Fruit fly (Drosophila melanogaster) whole organism, embryonic: ENCODE results near the gene CG13359.
A peak's percentile ranks its signal among the peaks of the same experiment; 100 is the strongest.

Experiments
- ATbp ChIP-seq: fragments of 200-800 bp; sonication (Bioruptor generic); optimal IDR thresholded peaks from 2 replicates; lab custom pipeline; 2017; ENCODE audit warnings: missing biosample characterization, mild to moderate bottlenecking, missing genetic modification characterization, missing genetic modification reagents
- Aef1 ChIP-seq: fragments of 200-800 bp; sonication (Bioruptor generic); IDR thresholded peaks from 3 replicates; pipeline ENCODE4 v1.3.6; 2022; ENCODE audit warnings: missing biosample characterization, missing genetic modification characterization
- B-H1 ChIP-seq: fragments of 200-800 bp; sonication (Bioruptor generic); IDR thresholded peaks from 3 replicates; pipeline ENCODE4 v1.3.6; 2022; ENCODE audit warnings: missing biosample characterization, missing genetic modification characterization
- Bgb ChIP-seq: fragments of 200-800 bp; sonication (Bioruptor generic); IDR thresholded peaks from 2 replicates; pipeline ENCODE4 v1.3.6; 2022; ENCODE audit warnings: missing biosample characterization, missing genetic modification characterization; ENCODE audit not compliant: partially characterized antibody
- CG10274 ChIP-seq: fragments of 200-800 bp; sonication (Bioruptor generic); optimal IDR thresholded peaks from 3 replicates; lab custom pipeline; 2017; ENCODE audit warnings: missing biosample characterization, mild to moderate bottlenecking, missing genetic modification characterization
- CG10431 ChIP-seq: fragments of 200-800 bp; sonication (Bioruptor generic); optimal IDR thresholded peaks from 3 replicates; lab custom pipeline; 2018; ENCODE audit warnings: missing biosample characterization, mild to moderate bottlenecking, missing genetic modification characterization
- CG10543 ChIP-seq: fragments of 200-800 bp; sonication (Bioruptor generic); optimal IDR thresholded peaks from 3 replicates; lab custom pipeline; 2017; ENCODE audit warnings: missing biosample characterization, mild to moderate bottlenecking, missing genetic modification characterization, moderate library complexity
- CG10979 ChIP-seq: fragments of 200-800 bp; sonication (Bioruptor generic); optimal IDR thresholded peaks from 2 replicates; lab custom pipeline; 2018; ENCODE audit warnings: missing biosample characterization, mild to moderate bottlenecking, missing genetic modification characterization, moderate library complexity
- CG11093 ChIP-seq: fragments of 200-800 bp; sonication (Bioruptor generic); IDR thresholded peaks from 3 replicates; pipeline ENCODE4 v1.3.6; 2022; ENCODE audit warnings: missing biosample characterization, missing genetic modification characterization
- CG12071 ChIP-seq: fragments of 200-800 bp; sonication (Bioruptor generic); optimal IDR thresholded peaks from 3 replicates; lab custom pipeline; 2018; ENCODE audit warnings: missing biosample characterization, mild to moderate bottlenecking, missing genetic modification characterization
- CG12391 ChIP-seq: fragments of 200-800 bp; sonication (Bioruptor generic); optimal IDR thresholded peaks from 3 replicates; lab custom pipeline; 2018; ENCODE audit warnings: missing biosample characterization, mild to moderate bottlenecking, missing genetic modification characterization, moderate library complexity
- CG12942 ChIP-seq: fragments of 200-800 bp; sonication (Bioruptor generic); optimal IDR thresholded peaks from 3 replicates; lab custom pipeline; 2016; ENCODE audit warnings: missing biosample characterization, missing genetic modification characterization
- CG1529 ChIP-seq: fragments of 200-800 bp; sonication (Bioruptor generic); optimal IDR thresholded peaks from 3 replicates; lab custom pipeline; 2018; ENCODE audit warnings: missing biosample characterization, missing genetic modification characterization
- CG17359 ChIP-seq: fragments of 200-800 bp; sonication (Bioruptor generic); optimal IDR thresholded peaks from 3 replicates; lab custom pipeline; 2018; ENCODE audit warnings: missing biosample characterization, mild to moderate bottlenecking, missing genetic modification characterization, moderate library complexity
- CG17829 ChIP-seq: fragments of 200-800 bp; optimal IDR thresholded peaks from 2 replicates; lab custom pipeline; 2019; ENCODE audit warnings: missing biosample characterization, mild to moderate bottlenecking, missing genetic modification characterization, moderate library complexity
- CG2678 ChIP-seq: fragments of 200-800 bp; sonication (Bioruptor generic); optimal IDR thresholded peaks from 3 replicates; lab custom pipeline; 2019; ENCODE audit warnings: missing biosample characterization, mild to moderate bottlenecking, missing genetic modification characterization, moderate library complexity
- CG3838 ChIP-seq: fragments of 200-800 bp; sonication (Bioruptor generic); optimal IDR thresholded peaks from 3 replicates; lab custom pipeline; 2016; ENCODE audit warnings: missing biosample characterization, missing genetic modification characterization
- CG4328 ChIP-seq: fragments of 200-800 bp; sonication (Bioruptor generic); optimal IDR thresholded peaks from 3 replicates; lab custom pipeline; 2017; ENCODE audit warnings: missing biosample characterization, missing genetic modification reagents, missing genetic modification characterization
- CG4617 ChIP-seq: fragments of 200-800 bp; sonication (Bioruptor generic); optimal IDR thresholded peaks from 3 replicates; lab custom pipeline; 2016; ENCODE audit warnings: missing biosample characterization, missing genetic modification characterization, borderline replicate concordance
- CG4707 ChIP-seq: fragments of 200-800 bp; sonication (Bioruptor generic); optimal IDR thresholded peaks from 2 replicates; lab custom pipeline; 2018; ENCODE audit warnings: missing biosample characterization, mild to moderate bottlenecking, missing genetic modification characterization, moderate library complexity
- CG7987 ChIP-seq: fragments of 200-800 bp; sonication (Bioruptor generic); optimal IDR thresholded peaks from 2 replicates; lab custom pipeline; 2018; ENCODE audit warnings: missing biosample characterization, mild to moderate bottlenecking, missing genetic modification characterization, moderate library complexity
- CG9609 ChIP-seq: fragments of 200-800 bp; sonication (Bioruptor generic); optimal IDR thresholded peaks from 3 replicates; lab custom pipeline; 2016; ENCODE audit warnings: missing biosample characterization, missing genetic modification characterization
- E2f2 ChIP-seq: fragments of 200-800 bp; sonication (Bioruptor generic); IDR thresholded peaks from 2 replicates; pipeline ENCODE4 v1.3.6; 2022; ENCODE audit warnings: missing biosample characterization, missing genetic modification characterization
- Eip74EF ChIP-seq, 2 experiments: fragments of 200-800 bp in 1 of 2; fragments of >200 bp in 1 of 2; sonication (Bioruptor generic) in 1 of 2; optimal IDR thresholded peaks; 2 replicates each; lab custom pipeline; 2017 to 2019; ENCODE audit warnings: missing biosample characterization in 2 of 2, missing genetic modification characterization in 2 of 2, mild to moderate bottlenecking in 1 of 2, moderate library complexity in 1 of 2
- Ets97D ChIP-seq: fragments of 200-800 bp; sonication (Bioruptor generic); optimal IDR thresholded peaks from 3 replicates; lab custom pipeline; 2016; ENCODE audit warnings: missing biosample characterization, missing genetic modification characterization
- Hr3 ChIP-seq: fragments of 200-800 bp; sonication (Bioruptor generic); optimal IDR thresholded peaks from 3 replicates; lab custom pipeline; 2016; ENCODE audit warnings: missing biosample characterization, missing genetic modification characterization
- Hsf ChIP-seq: fragments of 200-800 bp; sonication (Bioruptor generic); optimal IDR thresholded peaks from 3 replicates; lab custom pipeline; 2016; ENCODE audit warnings: missing biosample characterization, missing genetic modification characterization
- Lim3 ChIP-seq: fragments of 200-800 bp; sonication (Bioruptor generic); IDR thresholded peaks from 2 replicates; pipeline ENCODE4 v1.3.6; 2022; ENCODE audit warnings: missing biosample characterization, missing genetic modification characterization
- Nf-YC ChIP-seq: fragments of 200-800 bp; optimal IDR thresholded peaks from 3 replicates; lab custom pipeline; 2019; ENCODE audit warnings: missing biosample characterization, mild to moderate bottlenecking, missing genetic modification characterization, moderate library complexity
- NfI ChIP-seq: fragments of 200-800 bp; sonication (Bioruptor generic); optimal IDR thresholded peaks from 3 replicates; lab custom pipeline; 2018; ENCODE audit warnings: missing biosample characterization, mild to moderate bottlenecking, missing genetic modification characterization, moderate library complexity
- YL-1 ChIP-seq: fragments of 200-800 bp; sonication (Bioruptor generic); optimal IDR thresholded peaks from 3 replicates; lab custom pipeline; 2017; ENCODE audit warnings: missing biosample characterization, mild to moderate bottlenecking, missing genetic modification characterization
- ac ChIP-seq: fragments of 200-800 bp; sonication (Bioruptor generic); optimal IDR thresholded peaks from 3 replicates; lab custom pipeline; 2017; ENCODE audit warnings: missing biosample characterization, mild to moderate bottlenecking, missing genetic modification characterization
- amos ChIP-seq: fragments of 200-800 bp; sonication (Bioruptor generic); IDR thresholded peaks from 2 replicates; pipeline ENCODE4 v1.3.6; 2022; ENCODE audit warnings: missing biosample characterization, missing genetic modification characterization; ENCODE audit not compliant: partially characterized antibody
- aop ChIP-seq: fragments of 200-800 bp; sonication (Bioruptor generic); IDR thresholded peaks from 2 replicates; pipeline ENCODE4 v1.3.6; 2022; ENCODE audit warnings: missing biosample characterization, missing genetic modification characterization
- bab2 ChIP-seq: fragments of 200-800 bp; sonication (Bioruptor generic); optimal IDR thresholded peaks from 2 replicates; lab custom pipeline; 2016; ENCODE audit warnings: missing biosample characterization, missing genetic modification characterization
- bbx ChIP-seq: fragments of 200-800 bp; sonication (Bioruptor generic); IDR thresholded peaks from 2 replicates; pipeline ENCODE4 v1.3.6; 2022; ENCODE audit warnings: missing biosample characterization, missing genetic modification characterization; ENCODE audit not compliant: partially characterized antibody
- btn ChIP-seq: fragments of 200-800 bp; sonication (Bioruptor generic); optimal IDR thresholded peaks from 2 replicates; lab custom pipeline; 2016; ENCODE audit warnings: missing biosample characterization, missing genetic modification characterization
- corto ChIP-seq: fragments of 200-800 bp; sonication (Bioruptor generic); optimal IDR thresholded peaks from 2 replicates; lab custom pipeline; 2016; ENCODE audit warnings: missing biosample characterization, mild to moderate bottlenecking, missing genetic modification characterization, moderate library complexity
- fd64A ChIP-seq: fragments of 200-800 bp; sonication (Bioruptor generic); optimal IDR thresholded peaks from 3 replicates; lab custom pipeline; 2018; ENCODE audit warnings: missing biosample characterization, mild to moderate bottlenecking, missing genetic modification characterization
- gce ChIP-seq: fragments of 200-800 bp; sonication (Bioruptor generic); IDR thresholded peaks from 3 replicates; pipeline ENCODE4 v1.3.6; 2022; ENCODE audit warnings: missing biosample characterization, missing genetic modification characterization
- hb ChIP-seq: fragments of 200-800 bp; sonication (Bioruptor generic); IDR thresholded peaks from 3 replicates; pipeline ENCODE4 v1.3.6; 2022; ENCODE audit warnings: missing biosample characterization, missing genetic modification characterization; ENCODE audit not compliant: partially characterized antibody
- mirr ChIP-seq: fragments of 200-800 bp; sonication (Bioruptor generic); optimal IDR thresholded peaks from 3 replicates; lab custom pipeline; 2018; ENCODE audit warnings: missing biosample characterization, mild to moderate bottlenecking, missing genetic modification characterization
- oc ChIP-seq: fragments of 200-800 bp; sonication (Bioruptor generic); optimal IDR thresholded peaks from 2 replicates; lab custom pipeline; 2018; ENCODE audit warnings: missing biosample characterization, mild to moderate bottlenecking, missing genetic modification characterization, moderate library complexity
- salm ChIP-seq: fragments of 200-800 bp; sonication (Bioruptor generic); optimal IDR thresholded peaks from 2 replicates; lab custom pipeline; 2018; ENCODE audit warnings: missing biosample characterization, mild to moderate bottlenecking, missing genetic modification characterization
- sob ChIP-seq: fragments of 200-800 bp; sonication (Bioruptor generic); IDR thresholded peaks from 2 replicates; pipeline ENCODE4 v1.3.6; 2022; ENCODE audit warnings: missing biosample characterization, missing genetic modification characterization
- stc ChIP-seq: fragments of 200-800 bp; sonication (Bioruptor generic); IDR thresholded peaks from 2 replicates; pipeline ENCODE4 v1.3.6; 2022; ENCODE audit warnings: missing biosample characterization, missing genetic modification characterization
- tap ChIP-seq: fragments of 200-800 bp; optimal IDR thresholded peaks from 3 replicates; lab custom pipeline; 2019; ENCODE audit warnings: missing biosample characterization, mild to moderate bottlenecking, missing genetic modification characterization, moderate library complexity
- toy ChIP-seq: fragments of 200-800 bp; sonication (Bioruptor generic); IDR thresholded peaks from 2 replicates; pipeline ENCODE4 v1.3.6; 2022; ENCODE audit warnings: missing biosample characterization, missing genetic modification characterization
- zen2 ChIP-seq: fragments of 200-800 bp; sonication (Bioruptor generic); IDR thresholded peaks from 3 replicates; pipeline ENCODE4 v1.3.6; 2022; ENCODE audit warnings: missing biosample characterization, missing genetic modification characterization; ENCODE audit not compliant: partially characterized antibody

CG13359 gene

DNA sequence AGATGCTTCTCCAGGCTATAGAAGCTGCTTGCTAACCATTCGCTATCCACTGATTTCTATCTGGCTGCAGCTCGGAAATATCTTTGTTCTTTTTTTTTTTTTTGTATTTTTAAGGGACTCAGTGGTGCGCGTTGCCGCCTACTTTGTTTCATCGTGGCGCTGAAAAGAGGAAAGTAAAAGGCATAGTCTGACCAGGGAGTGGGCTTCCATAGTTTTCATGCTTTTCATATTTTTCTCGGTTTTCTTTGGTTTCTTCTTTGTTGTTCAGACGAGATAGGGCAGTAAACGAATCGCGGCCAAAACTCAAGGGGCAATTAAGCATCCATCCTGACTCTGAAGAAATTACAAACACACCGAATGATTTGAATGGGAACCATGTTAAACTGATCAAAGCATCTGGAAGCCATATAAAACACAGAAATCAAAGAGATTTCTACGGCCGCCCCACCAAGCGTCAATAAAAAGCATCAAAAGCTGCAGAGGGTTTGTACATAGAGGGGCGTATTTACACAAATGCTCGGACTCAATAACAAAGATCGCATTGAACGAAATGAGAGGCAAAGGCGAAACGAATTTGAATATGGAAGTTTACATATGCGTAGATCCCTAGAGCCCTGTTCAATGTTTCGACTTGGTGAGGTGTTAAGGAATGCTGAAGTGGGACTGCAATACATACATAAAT is 30.8 kb downstream of the CG13359 start (continued):
- no peak for TF ChIP-seq Hsf (GFP tag; lab: Kevin White, UChicago)
- TF ChIP-seq mirr (GFP tag; lab: Kevin White, UChicago) = no peak
- TF ChIP-seq toy (GFP tag; lab: Robert Waterston, UW) = no peak
- TF ChIP-seq zen2 (GFP tag; lab: Robert Waterston, UW) = no peak
- no peak for TF ChIP-seq CG11093
- no peak for TF ChIP-seq btn (GFP tag; lab: Kevin White, UChicago)
- TF ChIP-seq NfI = no peak
- no peak for TF ChIP-seq CG10431 (GFP tag; lab: Kevin White, UChicago)
- 0 out of 2 replicates have a peak, but pooled peaks have one; percentile 16 for TF ChIP-seq E2f2
- no peak for TF ChIP-seq tap (tag; lab: Kevin White, UChicago)
- no peak for TF ChIP-seq gce
- TF ChIP-seq oc = no peak
- no peak for TF ChIP-seq YL-1 (GFP tag; lab: Kevin White, UChicago)
- TF ChIP-seq Nf-YC (tag; lab: Kevin White, UChicago) = no peak
- TF ChIP-seq corto (GFP tag; lab: Kevin White, UChicago) = no peak
- no peak for TF ChIP-seq aop (GFP tag; lab: Robert Waterston, UW)
- TF ChIP-seq Lim3 (GFP tag; lab: Robert Waterston, UW) = no peak
- TF ChIP-seq CG10543 (GFP tag; lab: Kevin White, UChicago) = no peak
- TF ChIP-seq Bgb (GFP tag; lab: Robert Waterston, UW) = no peak
- TF ChIP-seq CG1529 = no peak
- no peak for TF ChIP-seq Hr3 (GFP tag; lab: Kevin White, UChicago)
- no peak for TF ChIP-seq amos (GFP tag; lab: Robert Waterston, UW)
- TF ChIP-seq bab2 (GFP tag; lab: Kevin White, UChicago) = peak; percentile 3
- no peak for TF ChIP-seq CG4617 (GFP tag; lab: Kevin White, UChicago)
- TF ChIP-seq ATbp (GFP tag; lab: Kevin White, UChicago) = peak; percentile 55
- TF ChIP-seq sob (GFP tag; lab: Robert Waterston, UW) = 0 out of 2 replicates have a peak, but pooled peaks have one; percentile 21
- no peak for TF ChIP-seq CG10274 (GFP tag; lab: Kevin White, UChicago)
- TF ChIP-seq ac = no peak
- TF ChIP-seq CG12391 (tag; lab: Kevin White, UChicago) = no peak
- peak; percentile 40 for TF ChIP-seq CG17359 (tag; lab: Kevin White, UChicago)
- TF ChIP-seq Ets97D (GFP tag; lab: Kevin White, UChicago) = no peak
- peak; percentile 23 for TF ChIP-seq CG12071 (GFP tag; lab: Kevin White, UChicago)
- TF ChIP-seq B-H1 = no peak
- TF ChIP-seq hb (GFP tag; lab: Robert Waterston, UW) = no peak
- TF ChIP-seq salm (tag; lab: Kevin White, UChicago) = no peak
- TF ChIP-seq CG2678 = peak; percentile 40
- no peak for TF ChIP-seq CG17829 (tag; lab: Kevin White, UChicago)
- no peak for TF ChIP-seq CG3838 (GFP tag; lab: Kevin White, UChicago)
- TF ChIP-seq CG4707 (GFP tag; lab: Kevin White, UChicago) = no peak
- no peak for TF ChIP-seq CG12942 (GFP tag; lab: Kevin White, UChicago)
- no peak for TF ChIP-seq CG10979 (tag; lab: Kevin White, UChicago)
- TF ChIP-seq CG9609 (GFP tag; lab: Kevin White, UChicago) = no peak
- no peak for TF ChIP-seq Eip74EF (GFP tag; optimal IDR thresholded peaks at IDR 0.05; lab: Kevin White, UChicago)
- TF ChIP-seq CG4328 (GFP tag; lab: Kevin White, UChicago) = peak; percentile 4
- no peak for TF ChIP-seq stc (GFP tag; lab: Robert Waterston, UW)
- peak; percentile 21 for TF ChIP-seq CG7987
- no peak for TF ChIP-seq Aef1 (GFP tag; lab: Robert Waterston, UW)
- TF ChIP-seq bbx (GFP tag; lab: Robert Waterston, UW) = no peak
- peak; percentile 11 for TF ChIP-seq fd64A
